Worm (Caenorhabditis elegans) whole organism, L4 larva: ENCODE measurements around the gene mtm-6.

Source experiments
- F26F4.8 ChIP-seq: fragments of 200-800 bp; sonication (Bioruptor generic); conservative IDR thresholded peaks from 2 replicates; pipeline ENCODE4 v1.3.6; 2022; ENCODE audit warnings: missing genetic modification characterization, missing compliant biosample characterization
- F37D6.2 ChIP-seq: sonication (generic microtip); optimal IDR thresholded peaks from 2 replicates; lab custom pipeline; 2016; ENCODE audit warnings: mild to moderate bottlenecking, missing genetic modification characterization, missing compliant biosample characterization
- Y105C5A.15 ChIP-seq: fragments of 200-800 bp; sonication (Bioruptor generic); IDR thresholded peaks from 2 replicates; pipeline ENCODE4 v1.3.6; 2022; ENCODE audit warnings: missing genetic modification characterization, missing compliant biosample characterization
- aha-1 ChIP-seq: fragments of 150-350 bp; peaks from one replicate; lab custom pipeline; 2014; ENCODE audit warnings: missing biosample characterization, missing genetic modification characterization
- ceh-32 ChIP-seq: sonication (generic microtip); optimal IDR thresholded peaks from 2 replicates; lab custom pipeline; 2016; ENCODE audit warnings: mild to moderate bottlenecking, missing genetic modification characterization, missing compliant biosample characterization; ENCODE audit not compliant: poor library complexity
- ceh-62 ChIP-seq: sonication (generic microtip); optimal IDR thresholded peaks from 2 replicates; lab custom pipeline; 2017; ENCODE audit warnings: missing biosample characterization, missing genetic modification characterization
- ces-1 ChIP-seq: fragments of 150-350 bp; sonication (generic microtip); optimal IDR thresholded peaks from 4 replicates; lab custom pipeline; 2014; ENCODE audit warnings: missing biosample characterization, missing genetic modification reagents, missing genetic modification characterization
- cey-2 ChIP-seq: sonication (generic microtip); optimal IDR thresholded peaks from 3 replicates; lab custom pipeline; 2017; ENCODE audit warnings: missing genetic modification characterization, mild to moderate bottlenecking, missing compliant biosample characterization, antibody characterized with exemption, borderline replicate concordance; ENCODE audit not compliant: insufficient read depth
- ctbp-1 ChIP-seq: fragments of 200-800 bp; sonication (Bioruptor generic); IDR thresholded peaks from 2 replicates; pipeline ENCODE4 v1.3.6; 2022; ENCODE audit warnings: missing genetic modification reagents, missing genetic modification characterization, missing compliant biosample characterization
- dmd-6 ChIP-seq: fragments of 200-800 bp; sonication (Bioruptor generic); IDR thresholded peaks from 2 replicates; pipeline ENCODE4 v1.3.6; 2022; ENCODE audit warnings: missing genetic modification reagents, missing genetic modification characterization, missing compliant biosample characterization
- dmd-9 ChIP-seq: fragments of 200-800 bp; sonication (Bioruptor generic); IDR thresholded peaks from 2 replicates; pipeline ENCODE4 v1.3.6; 2022; ENCODE audit warnings: missing genetic modification reagents, missing genetic modification characterization, missing compliant biosample characterization
- dpl-1 ChIP-seq: fragments of 150-350 bp; optimal IDR thresholded peaks from 2 replicates; lab custom pipeline; 2014; ENCODE audit warnings: missing biosample characterization, missing genetic modification reagents, missing genetic modification characterization
- duxl-1 ChIP-seq: sonication (generic microtip); optimal IDR thresholded peaks from 2 replicates; lab custom pipeline; 2016; ENCODE audit warnings: mild to moderate bottlenecking, missing genetic modification characterization, moderate library complexity, missing compliant biosample characterization; ENCODE audit not compliant: poor library complexity
- dve-1 ChIP-seq: sonication (generic microtip); optimal IDR thresholded peaks from 2 replicates; lab custom pipeline; 2017; ENCODE audit warnings: antibody characterized with exemption, mild to moderate bottlenecking, missing genetic modification characterization, missing compliant biosample characterization; ENCODE audit not compliant: insufficient read depth
- egl-43 ChIP-seq: fragments of 200-800 bp; sonication (Bioruptor generic); IDR thresholded peaks from 2 replicates; pipeline ENCODE4 v1.3.6; 2022; ENCODE audit warnings: missing genetic modification reagents, missing genetic modification characterization, missing compliant biosample characterization
- fkh-10 ChIP-seq: fragments of 150-350 bp; optimal IDR thresholded peaks from 2 replicates; lab custom pipeline; 2014; ENCODE audit warnings: missing biosample characterization, missing genetic modification reagents, missing genetic modification characterization
- gei-8 ChIP-seq: fragments of 200-800 bp; sonication (Bioruptor generic); optimal IDR thresholded peaks from 2 replicates; lab custom pipeline; 2018; ENCODE audit warnings: mild to moderate bottlenecking, missing genetic modification characterization, missing compliant biosample characterization
- hif-1 ChIP-seq, 2 experiments: sonication (generic microtip); optimal IDR thresholded peaks; 2 replicates each; lab custom pipeline; 2016 to 2017; ENCODE audit warnings: missing compliant biosample characterization in 2 of 2, missing genetic modification characterization in 2 of 2, missing genetic modification reagents in 2 of 2, missing genotype in 2 of 2, mild to moderate bottlenecking in 1 of 2
- lim-7 ChIP-seq: fragments of 200-800 bp; sonication (Bioruptor generic); IDR thresholded peaks from 2 replicates; pipeline ENCODE4 v1.3.6; 2022; ENCODE audit warnings: missing genetic modification characterization, missing compliant biosample characterization
- lin-38 ChIP-seq: fragments of 200-800 bp; sonication (Bioruptor generic); IDR thresholded peaks from 2 replicates; pipeline ENCODE4 v1.3.6; 2022; ENCODE audit warnings: missing genetic modification reagents, missing genetic modification characterization, missing compliant biosample characterization
- lir-3 ChIP-seq: sonication (generic microtip); optimal IDR thresholded peaks from 2 replicates; lab custom pipeline; 2016; ENCODE audit warnings: mild to moderate bottlenecking, missing genetic modification characterization, missing compliant biosample characterization
- lsy-2 ChIP-seq, 2 experiments: fragments of 150-350 bp in 1 of 2; sonication (generic microtip) in 1 of 2; optimal IDR thresholded peaks; 2 replicates each; lab custom pipeline; 2014 to 2017; ENCODE audit warnings: missing biosample characterization in 2 of 2, missing genetic modification characterization in 2 of 2
- mdl-1 ChIP-seq, 2 experiments: fragments of 150-350 bp in 1 of 2; sonication (generic microtip) in 1 of 2; optimal IDR thresholded peaks; 2 replicates each; lab custom pipeline; 2014 to 2017; ENCODE audit warnings: missing biosample characterization in 2 of 2, missing genetic modification characterization in 2 of 2
- mxl-3 ChIP-seq: fragments of 200-800 bp; sonication (Bioruptor generic); optimal IDR thresholded peaks from 2 replicates; lab custom pipeline; 2018; ENCODE audit warnings: mild to moderate bottlenecking, missing genetic modification characterization, missing compliant biosample characterization
- nhr-11 ChIP-seq: fragments of 150-350 bp; optimal IDR thresholded peaks from 2 replicates; lab custom pipeline; 2014; ENCODE audit warnings: missing biosample characterization, missing genetic modification characterization
- nhr-25 ChIP-seq: sonication (generic microtip); optimal IDR thresholded peaks from 2 replicates; lab custom pipeline; 2017; ENCODE audit warnings: missing genetic modification characterization, mild to moderate bottlenecking, missing compliant biosample characterization, antibody characterized with exemption, moderate library complexity, borderline replicate concordance; ENCODE audit not compliant: insufficient read depth
- nhr-28 ChIP-seq: fragments of 150-350 bp; optimal IDR thresholded peaks from 2 replicates; lab custom pipeline; 2014; ENCODE audit warnings: missing biosample characterization, missing genetic modification characterization
- nhr-41 ChIP-seq: fragments of 200-800 bp; sonication (Bioruptor generic); IDR thresholded peaks from 2 replicates; pipeline ENCODE4 v1.3.6; 2022; ENCODE audit warnings: missing genetic modification reagents, missing genetic modification characterization, missing compliant biosample characterization
- nhr-6 ChIP-seq: fragments of 150-350 bp; optimal IDR thresholded peaks from 2 replicates; lab custom pipeline; 2014; ENCODE audit warnings: missing biosample characterization, missing genetic modification characterization
- nhr-77 ChIP-seq: fragments of 150-350 bp; optimal IDR thresholded peaks from 2 replicates; lab custom pipeline; 2014; ENCODE audit warnings: missing biosample characterization, missing genetic modification characterization
- rbr-2 ChIP-seq: sonication (generic microtip); optimal IDR thresholded peaks from 2 replicates; lab custom pipeline; 2016; ENCODE audit warnings: missing genotype, missing genetic modification characterization, missing compliant biosample characterization
- snpc-4 ChIP-seq: fragments of 150-350 bp; optimal IDR thresholded peaks from 2 replicates; lab custom pipeline; 2014; ENCODE audit warnings: missing biosample characterization, missing genetic modification characterization
- spr-1 ChIP-seq: sonication (generic microtip); optimal IDR thresholded peaks from 2 replicates; lab custom pipeline; 2016; ENCODE audit warnings: mild to moderate bottlenecking, missing genetic modification characterization, missing compliant biosample characterization
- tra-1 ChIP-seq: fragments of 200-800 bp; sonication (Bioruptor generic); IDR thresholded peaks from 2 replicates; pipeline ENCODE4 v1.3.6; 2022; ENCODE audit warnings: missing genetic modification reagents, missing genetic modification characterization, missing compliant biosample characterization
- unc-130 ChIP-seq: sonication (generic microtip); optimal IDR thresholded peaks from 2 replicates; lab custom pipeline; 2016; ENCODE audit warnings: missing genetic modification reagents, missing genetic modification characterization, missing compliant biosample characterization
- unc-62 ChIP-seq, 3 experiments: fragments of 150-350 bp in 1 of 3; sonication (generic microtip); optimal IDR thresholded peaks in 2 of 3; peaks in 1 of 3; 1 replicate in 1 of 3; 2 replicates in 2 of 3; lab custom pipeline; 2014 to 2017; ENCODE audit warnings: missing biosample characterization in 3 of 3, missing genetic modification characterization in 3 of 3, missing genetic modification reagents in 3 of 3, missing genotype in 1 of 3
- ztf-7 ChIP-seq: fragments of 150-350 bp; optimal IDR thresholded peaks from 2 replicates; lab custom pipeline; 2014; ENCODE audit warnings: missing biosample characterization, missing genetic modification characterization

The mtm-6 gene

ce11 chrIII:13344538-13345136 is 2.2 kb upstream of the mtm-6 start, which contains the start of gene acaa-2 (continued):
- TF ChIP-seq unc-130 (no peak), Y105C5A.15 (GFP tag; lab: Robert Waterston, UW) (no peak), nhr-25 (tag; lab: Kevin White, UChicago) (no peak), fkh-10 (GFP tag; lab: Kevin White, UChicago) (no peak), aha-1 (tag; lab: Kevin White, UChicago) (no peak), spr-1 (tag; lab: Kevin White, UChicago) (no peak), F37D6.2 (tag; lab: Kevin White, UChicago) (no peak)

ce11 chrIII:13347782-13348327 is 970 bp downstream of the mtm-6 start:
- TF ChIP-seq rbr-2, result peak; percentile 32
- TF ChIP-seq unc-62 (GFP tag; optimal IDR thresholded peaks at IDR 0.05 in 1 of 2; lab: Kevin White, UChicago), result peak in 1 of 2 experiments; percentile 63
- no peak for TF ChIP-seq unc-62 (tag; optimal IDR thresholded peaks at IDR 0.05; lab: Kevin White, UChicago)
- no peak for TF ChIP-seq nhr-25 (tag; lab: Kevin White, UChicago)
- no peak for TF ChIP-seq lin-38 (GFP tag; lab: Robert Waterston, UW)
- TF ChIP-seq ceh-62 (tag; lab: Kevin White, UChicago), result no peak
- peak in 1 of 2 experiments; percentile 10 for TF ChIP-seq lsy-2 (tag; optimal IDR thresholded peaks at IDR 0.05; lab: Kevin White, UChicago)

- TF ChIP-seq gei-8 (no peak), dmd-9 (GFP tag; lab: Robert Waterston, UW) (no peak), mxl-3 (no peak), ceh-32 (no peak), unc-62 (GFP tag; optimal IDR thresholded peaks at IDR 0.05 in 1 of 2; lab: Kevin White, UChicago) (peak in 1 of 2 experiments; percentile 28), unc-62 (tag; optimal IDR thresholded peaks at IDR 0.05; lab: Kevin White, UChicago) (no peak), rbr-2 (peak; percentile 36)
- TF ChIP-seq, all 104 proteins: peak for 2
Measured at ce11 chrIII:13348891-13349290, 2.0 kb downstream of the mtm-6 start.

- peak in 1 of 2 experiments; percentile 37 for TF ChIP-seq lsy-2 (tag; optimal IDR thresholded peaks at IDR 0.05; lab: Kevin White, UChicago)
- no peak for TF ChIP-seq duxl-1 (tag; lab: Kevin White, UChicago)
- no peak for TF ChIP-seq nhr-41 (GFP tag; lab: Robert Waterston, UW)
- peak; percentile 25; the same call in 1 of the 2 replicates for TF ChIP-seq ctbp-1 (GFP tag; lab: Robert Waterston, UW)
- no peak for TF ChIP-seq dmd-6 (GFP tag; lab: Robert Waterston, UW)
- no peak for TF ChIP-seq nhr-6 (tag; lab: Kevin White, UChicago)
- TF ChIP-seq nhr-11 (tag; lab: Kevin White, UChicago), result no peak
- no peak for TF ChIP-seq cey-2
- TF ChIP-seq ces-1 (GFP tag; lab: Kevin White, UChicago), result peak; percentile 82
- TF ChIP-seq egl-43 (GFP tag; lab: Robert Waterston, UW), result no peak
Measured at ce11 chrIII:13350964-13351363, 4.1 kb downstream of the mtm-6 start.

- TF ChIP-seq ztf-7 (tag; lab: Kevin White, UChicago) (no peak), snpc-4 (tag; lab: Kevin White, UChicago) (no peak), lir-3 (no peak)
Measured at ce11 chrIII:13359256-13359655, 12.4 kb downstream of the mtm-6 start, which contains the start of gene F53A2.9. F53A2.9 (minus strand) TSS chrIII:13359356.

- TF ChIP-seq dve-1 (peak; percentile 54), nhr-77 (tag; lab: Kevin White, UChicago) (peak; percentile 6), dpl-1 (GFP tag; lab: Kevin White, UChicago) (peak; percentile 32), nhr-28 (tag; lab: Kevin White, UChicago) (peak; percentile 97), mxl-3 (peak; percentile 96), unc-62 (GFP tag; optimal IDR thresholded peaks at IDR 0.05 in 1 of 2; lab: Kevin White, UChicago) (peak in 1 of 2 experiments; percentile 63), unc-62 (tag; optimal IDR thresholded peaks at IDR 0.05; lab: Kevin White, UChicago) (no peak), Y105C5A.15 (GFP tag; lab: Robert Waterston, UW) (no peak), tra-1 (GFP tag; lab: Robert Waterston, UW) (no peak), F26F4.8 (GFP tag; lab: Robert Waterston, UW) (no peak), lim-7 (GFP tag; lab: Robert Waterston, UW) (no peak), cey-2 (no peak), mdl-1 (tag; optimal IDR thresholded peaks at IDR 0.05; lab: Kevin White, UChicago) (peak; percentile 65 to 90), fkh-10 (GFP tag; lab: Kevin White, UChicago) (peak; percentile 60), nhr-6 (tag; lab: Kevin White, UChicago) (peak; percentile 89), hif-1 (tag; optimal IDR thresholded peaks at IDR 0.05; lab: Kevin White, UChicago) (peak in 1 of 2 experiments; percentile 37)
Measured at ce11 chrIII:13359847-13360246, 13.0 kb downstream of the mtm-6 start.
